Fruit fly (Drosophila melanogaster): ENCODE measurements around the gene CG9095.

dm6 chrX:15123418-15123994 is 39.5 kb downstream of the CG9095 start:
- TF ChIP-seq Dll (optimal IDR thresholded peaks at IDR 0.05) (no peak), psq (optimal IDR thresholded peaks at IDR 0.05) (no peak), CG8478 (optimal IDR thresholded peaks at IDR 0.05) (no peak)

Measured in whole organism.